Worm (Caenorhabditis elegans) whole organism, L3 larva: ENCODE data around the gene F07A11.4.
A peak's percentile ranks its signal among the peaks of the same experiment; 100 is the strongest.

Experiments
- R02D3.7 ChIP-seq: fragments of 150-350 bp; optimal IDR thresholded peaks from 2 replicates; lab custom pipeline; 2014; ENCODE audit warnings: missing biosample characterization, missing genetic modification characterization
- ama-1 ChIP-seq: fragments of 150-350 bp; optimal IDR thresholded peaks from 2 replicates; lab custom pipeline; 2018
- ceh-16 ChIP-seq: sonication (generic microtip); optimal IDR thresholded peaks from 2 replicates; lab custom pipeline; 2017; ENCODE audit warnings: missing biosample characterization, missing genetic modification characterization
- ceh-28 ChIP-seq: fragments of 150-350 bp; optimal IDR thresholded peaks from 2 replicates; lab custom pipeline; 2014; ENCODE audit warnings: missing biosample characterization, missing genetic modification reagents, missing genetic modification characterization
- ceh-82 ChIP-seq: fragments of 150-350 bp; optimal IDR thresholded peaks from 2 replicates; lab custom pipeline; 2014; ENCODE audit warnings: missing biosample characterization, missing genetic modification characterization
- daf-12 ChIP-seq: fragments of 150-350 bp; optimal IDR thresholded peaks from 2 replicates; lab custom pipeline; 2014; ENCODE audit warnings: missing biosample characterization, missing genetic modification reagents, missing genetic modification characterization
- egl-5 ChIP-seq: fragments of 150-350 bp; optimal IDR thresholded peaks from 2 replicates; lab custom pipeline; 2017; ENCODE audit warnings: missing biosample characterization, missing genetic modification reagents, missing genetic modification characterization, inconsistent platforms
- elt-1 ChIP-seq: fragments of 150-350 bp; optimal IDR thresholded peaks from 2 replicates; lab custom pipeline; 2014; ENCODE audit warnings: missing biosample characterization, missing genetic modification characterization
- elt-2 ChIP-seq: sonication (generic microtip); optimal IDR thresholded peaks from 2 replicates; lab custom pipeline; 2016; ENCODE audit warnings: missing genetic modification reagents, mild to moderate bottlenecking, missing genetic modification characterization, missing compliant biosample characterization
- elt-3 ChIP-seq, 3 experiments: fragments of 150-350 bp in 1 of 3; sonication (generic microtip) in 2 of 3; optimal IDR thresholded peaks; 2 replicates in 2 of 3; 4 replicates in 1 of 3; lab custom pipeline; 2014 to 2017; ENCODE audit warnings: missing biosample characterization in 3 of 3, missing genetic modification characterization in 3 of 3
- fkh-2 ChIP-seq: fragments of 150-350 bp; optimal IDR thresholded peaks from 2 replicates; lab custom pipeline; 2014; ENCODE audit warnings: missing biosample characterization, missing genetic modification reagents, missing genetic modification characterization
- fos-1 ChIP-seq: fragments of 150-350 bp; optimal IDR thresholded peaks from 2 replicates; lab custom pipeline; 2014; ENCODE audit warnings: missing biosample characterization, missing genetic modification characterization
- hmg-11 ChIP-seq: sonication (generic microtip); optimal IDR thresholded peaks from 2 replicates; lab custom pipeline; 2016; ENCODE audit warnings: missing genetic modification characterization, missing compliant biosample characterization
- lin-15B ChIP-seq: fragments of 150-350 bp; optimal IDR thresholded peaks from 2 replicates; lab custom pipeline; 2014; ENCODE audit warnings: missing biosample characterization, missing genetic modification characterization
- lin-39 ChIP-seq: fragments of 150-350 bp; optimal IDR thresholded peaks from 2 replicates; lab custom pipeline; 2018; ENCODE audit warnings: missing biosample characterization, missing genetic modification reagents, missing genetic modification characterization
- lsy-12 ChIP-seq: sonication (generic microtip); optimal IDR thresholded peaks from 2 replicates; lab custom pipeline; 2016; ENCODE audit warnings: mild to moderate bottlenecking, missing genetic modification characterization, missing compliant biosample characterization
- mdl-1 ChIP-seq: fragments of 150-350 bp; optimal IDR thresholded peaks from 2 replicates; lab custom pipeline; 2014; ENCODE audit warnings: missing biosample characterization, missing genetic modification characterization
- mml-1 ChIP-seq: fragments of 150-350 bp; sonication (generic microtip); optimal IDR thresholded peaks from 3 replicates; lab custom pipeline; 2014; ENCODE audit warnings: missing biosample characterization, missing genetic modification characterization
- nfya-1 ChIP-seq: sonication (generic microtip); optimal IDR thresholded peaks from 2 replicates; lab custom pipeline; 2017; ENCODE audit warnings: missing genetic modification characterization, mild to moderate bottlenecking, missing compliant biosample characterization, antibody characterized with exemption, moderate library complexity; ENCODE audit not compliant: insufficient read depth
- nhr-11 ChIP-seq: fragments of 150-350 bp; optimal IDR thresholded peaks from 2 replicates; lab custom pipeline; 2014; ENCODE audit warnings: missing biosample characterization, missing genetic modification characterization
- nhr-12 ChIP-seq: fragments of 150-350 bp; optimal IDR thresholded peaks from 2 replicates; lab custom pipeline; 2014; ENCODE audit warnings: missing biosample characterization, missing genetic modification characterization
- nhr-237 ChIP-seq: fragments of 150-350 bp; optimal IDR thresholded peaks from 2 replicates; lab custom pipeline; 2014; ENCODE audit warnings: missing biosample characterization, missing genetic modification characterization
- nhr-25 ChIP-seq: sonication (generic microtip); optimal IDR thresholded peaks from 2 replicates; lab custom pipeline; 2017; ENCODE audit warnings: missing biosample characterization, missing genetic modification characterization
- nhr-28 ChIP-seq: fragments of 150-350 bp; optimal IDR thresholded peaks from 2 replicates; lab custom pipeline; 2014; ENCODE audit warnings: missing biosample characterization, missing genetic modification characterization
- nhr-76 ChIP-seq: fragments of 150-350 bp; sonication (generic microtip); optimal IDR thresholded peaks from 5 replicates; lab custom pipeline; 2014; ENCODE audit warnings: missing biosample characterization, missing genetic modification characterization
- nhr-77 ChIP-seq: fragments of 150-350 bp; optimal IDR thresholded peaks from 2 replicates; lab custom pipeline; 2014; ENCODE audit warnings: missing biosample characterization, missing genetic modification characterization
- pha-4 ChIP-seq: fragments of 150-350 bp; optimal IDR thresholded peaks from 2 replicates; lab custom pipeline; 2014; ENCODE audit warnings: missing biosample characterization, missing genetic modification reagents, missing genetic modification characterization
- sea-2 ChIP-seq: fragments of 150-350 bp; sonication (generic microtip); optimal IDR thresholded peaks from 4 replicates; lab custom pipeline; 2014; ENCODE audit warnings: missing biosample characterization, missing genetic modification reagents, missing genetic modification characterization
- skn-1 ChIP-seq: fragments of 150-350 bp; optimal IDR thresholded peaks from 2 replicates; lab custom pipeline; 2014; ENCODE audit warnings: missing biosample characterization, missing genetic modification characterization
- unc-39 ChIP-seq: sonication (generic microtip); optimal IDR thresholded peaks from 4 replicates; lab custom pipeline; 2017; ENCODE audit warnings: missing biosample characterization, missing genetic modification characterization
- unc-62 ChIP-seq: fragments of 150-350 bp; sonication (generic microtip); optimal IDR thresholded peaks from 4 replicates; lab custom pipeline; 2014; ENCODE audit warnings: missing biosample characterization, missing genetic modification reagents, missing genetic modification characterization
- zag-1 ChIP-seq: fragments of 150-350 bp; optimal IDR thresholded peaks from 2 replicates; lab custom pipeline; 2014; ENCODE audit warnings: missing biosample characterization, missing genetic modification characterization
- ztf-4 ChIP-seq: fragments of 150-350 bp; optimal IDR thresholded peaks from 2 replicates; lab custom pipeline; 2014; ENCODE audit warnings: missing biosample characterization, missing genetic modification characterization

The F07A11.4 gene

DNA sequence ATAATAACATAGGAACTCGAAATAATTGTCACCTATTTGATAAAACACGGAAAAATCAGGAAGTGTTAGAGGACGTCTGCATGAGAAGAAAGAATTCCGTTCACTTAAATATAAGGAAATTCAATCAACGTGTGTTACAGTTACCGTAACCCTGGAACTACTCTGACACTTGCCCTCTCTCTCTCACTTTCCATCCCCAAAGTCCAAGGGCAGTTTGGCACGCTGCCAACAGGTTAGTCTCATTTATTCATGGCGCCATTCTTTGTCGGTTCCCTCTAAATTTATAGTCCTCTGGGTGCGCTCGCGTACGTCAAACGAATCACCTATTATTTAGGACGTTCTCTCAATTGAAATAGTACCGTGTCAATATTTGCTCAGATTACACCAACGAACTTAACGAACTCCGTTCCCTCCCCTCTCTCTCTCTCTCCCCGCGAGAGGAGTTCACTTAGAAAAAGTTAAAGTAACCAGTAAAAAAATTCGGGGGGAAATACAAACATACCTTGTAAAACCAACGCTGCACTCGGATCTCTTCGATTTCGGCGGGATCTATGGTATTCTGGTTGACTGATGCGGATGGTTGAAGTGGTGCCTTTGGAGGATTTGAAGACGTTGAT lies 19.9 kb downstream of the F07A11.4 start:
- TF ChIP-seq fkh-2 (tag; lab: Kevin White, UChicago), result no peak
- peak; percentile 80 for TF ChIP-seq pha-4 (tag; lab: Kevin White, UChicago)
- TF ChIP-seq ceh-28 (tag; lab: Kevin White, UChicago), result no peak
- TF ChIP-seq egl-5, result no peak
- peak; percentile 61 for TF ChIP-seq nhr-25
- TF ChIP-seq ceh-16 (tag; lab: Kevin White, UChicago), result no peak
- TF ChIP-seq elt-2 (tag; lab: Kevin White, UChicago), result no peak
- TF ChIP-seq, all 47 proteins: peak for 2

DNA sequence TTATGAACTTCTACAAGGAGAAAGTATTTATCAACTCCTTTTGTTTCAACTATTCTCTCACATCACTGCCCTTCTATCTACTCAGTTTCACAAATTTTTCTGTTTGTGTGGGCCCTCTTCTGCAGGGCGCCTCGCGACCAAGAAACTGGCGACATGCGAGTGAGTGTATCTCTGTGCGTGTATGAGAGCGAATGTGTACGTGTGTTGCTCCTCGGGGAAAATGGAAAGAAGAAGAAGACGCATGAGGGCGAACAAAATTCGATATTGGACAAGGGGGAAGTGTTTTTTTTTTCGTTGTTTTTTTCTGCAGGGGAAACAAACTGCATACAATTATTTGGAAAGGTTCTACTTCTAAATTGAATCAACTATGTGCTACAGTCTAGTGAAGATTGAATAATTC lies 20.8 kb downstream of the F07A11.4 start:
- TF ChIP-seq ceh-28 (tag; lab: Kevin White, UChicago) (no peak), ceh-82 (tag; lab: Kevin White, UChicago) (peak; percentile 3), zag-1 (tag; lab: Kevin White, UChicago) (no peak), elt-3 (tag; optimal IDR thresholded peaks at IDR 0.05; lab: Kevin White, UChicago) (no peak), lin-39 (tag; lab: Kevin White, UChicago) (peak; percentile 48), mdl-1 (tag; lab: Kevin White, UChicago) (no peak), nfya-1 (tag; lab: Kevin White, UChicago) (peak; percentile 57), R02D3.7 (tag; lab: Kevin White, UChicago) (no peak), elt-2 (tag; lab: Kevin White, UChicago) (no peak), elt-1 (tag; lab: Kevin White, UChicago) (no peak), hmg-11 (peak; percentile 51)

DNA sequence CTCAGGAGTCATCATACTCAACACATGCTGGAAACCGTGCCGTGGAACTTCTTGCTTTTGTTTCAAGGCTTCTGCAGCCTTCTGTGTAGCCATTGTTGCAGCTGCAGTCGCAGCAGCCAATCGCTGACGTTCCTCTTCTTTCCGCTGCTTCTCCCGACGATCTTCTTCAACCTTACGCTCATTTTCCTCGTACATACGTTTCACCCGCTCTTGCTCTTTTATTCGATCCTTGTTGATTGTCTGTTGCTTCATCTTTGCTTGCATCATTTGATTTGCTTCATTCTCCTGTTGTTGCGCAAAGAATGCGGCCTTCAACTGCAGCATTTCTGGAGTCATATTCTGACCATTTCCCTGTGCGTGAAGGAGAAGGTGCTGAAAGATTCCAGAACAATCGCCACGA lies 21.8 kb downstream of the F07A11.4 start:
- TF ChIP-seq ama-1 (lab: Kevin White, UChicago) (no peak), pha-4 (tag; lab: Kevin White, UChicago) (no peak), skn-1 (tag; lab: Kevin White, UChicago) (no peak), fkh-2 (tag; lab: Kevin White, UChicago) (no peak), nhr-12 (tag; lab: Kevin White, UChicago) (no peak), nhr-11 (tag; lab: Kevin White, UChicago) (no peak), nhr-28 (tag; lab: Kevin White, UChicago) (no peak), zag-1 (tag; lab: Kevin White, UChicago) (no peak), lin-15B (tag; lab: Kevin White, UChicago) (no peak), hmg-11 (no peak), daf-12 (tag; lab: Kevin White, UChicago) (no peak), nhr-77 (no peak), nhr-237 (tag; lab: Kevin White, UChicago) (no peak), nhr-25 (no peak), mml-1 (tag; lab: Kevin White, UChicago) (no peak), fos-1 (tag; lab: Kevin White, UChicago) (no peak), nhr-76 (no peak), sea-2 (GFP tag; lab: Kevin White, UChicago) (no peak), lin-39 (tag; lab: Kevin White, UChicago) (no peak)

DNA sequence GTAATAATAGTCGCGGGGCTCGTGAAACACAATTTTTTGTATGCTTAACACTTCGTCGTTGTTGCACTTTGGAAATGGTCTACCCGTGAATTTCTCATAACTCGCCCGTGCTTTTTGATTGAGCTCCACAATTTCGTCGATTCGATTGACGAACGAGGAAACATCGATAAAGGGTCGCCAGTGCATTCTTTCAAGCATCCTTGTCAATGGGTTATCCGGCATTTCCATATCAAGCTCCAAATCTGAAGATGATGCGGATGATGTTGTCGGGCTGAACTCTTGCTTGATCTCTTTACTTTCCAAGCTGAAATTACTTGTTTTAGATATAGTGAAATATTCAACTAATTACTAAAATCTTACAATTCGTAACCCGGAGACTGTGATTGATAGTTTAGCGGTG lies 27.1 kb downstream of the F07A11.4 start:
- TF ChIP-seq nhr-25, result no peak
- no peak for TF ChIP-seq nhr-28 (tag; lab: Kevin White, UChicago)
- TF ChIP-seq mml-1 (tag; lab: Kevin White, UChicago), result no peak
- TF ChIP-seq unc-39 (tag; lab: Kevin White, UChicago), result no peak
- TF ChIP-seq nhr-76, result no peak
- no peak for TF ChIP-seq fkh-2 (tag; lab: Kevin White, UChicago)
- TF ChIP-seq skn-1 (tag; lab: Kevin White, UChicago), result no peak
- TF ChIP-seq nhr-12 (tag; lab: Kevin White, UChicago), result no peak
- no peak for TF ChIP-seq unc-62 (GFP tag; lab: Kevin White, UChicago)
- TF ChIP-seq lsy-12, result no peak
- no peak for TF ChIP-seq egl-5

DNA sequence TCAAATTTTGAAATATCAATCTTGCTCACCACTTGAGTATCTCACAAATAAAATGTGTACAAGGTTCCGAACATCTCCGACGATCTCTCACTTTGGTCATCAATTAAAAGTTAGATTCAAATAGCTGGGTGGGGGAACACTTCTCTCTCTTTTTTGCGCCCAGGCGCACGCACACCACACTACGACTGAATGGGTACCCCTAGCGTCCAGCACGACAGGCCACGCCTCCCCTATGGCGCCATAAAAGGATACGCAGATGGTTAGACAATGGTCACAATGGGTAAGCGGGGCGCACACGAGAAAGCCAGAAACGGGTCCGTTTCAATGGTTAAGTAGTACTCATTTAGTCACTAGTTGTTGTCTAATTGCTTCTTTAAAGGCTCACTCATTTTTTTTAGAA lies 29.1 kb downstream of the F07A11.4 start:
- TF ChIP-seq ztf-4 (tag; lab: Kevin White, UChicago), result no peak
- peak; percentile 11 for TF ChIP-seq ama-1 (lab: Kevin White, UChicago)
- TF ChIP-seq egl-5, result peak; percentile 15
